Worm (Caenorhabditis elegans): ENCODE data around the gene cpr-5.

Gene cpr-5

ce11 chrV:1158247-1158646 lies 24.4 kb upstream of the cpr-5 start (continued):
- no peak for TF ChIP-seq daf-16 (GFP tag; optimal IDR thresholded peaks at IDR 0.05)
- TF ChIP-seq daf-16 (tag; optimal IDR thresholded peaks at IDR 0.05): no peak
- TF ChIP-seq lim-7 (GFP tag; IDR thresholded peaks at IDR 0.05): peak; percentile 47; the same call in 1 of the 2 replicates

- TF ChIP-seq zfp-2 (tag; optimal IDR thresholded peaks at IDR 0.05) (no peak), nhr-77 (tag; optimal IDR thresholded peaks at IDR 0.05) (peak; percentile 2), ctbp-1 (GFP tag; IDR thresholded peaks at IDR 0.05) (0 out of 2 replicates have a peak, but pooled peaks have one; percentile 7), duxl-1 (tag; optimal IDR thresholded peaks at IDR 0.05; ENCODE audit: poor library complexity) (no peak), T20F7.1 (GFP tag; optimal IDR thresholded peaks at IDR 0.05) (no peak), pha-4 (GFP tag; IDR thresholded peaks at IDR 0.05) (0 out of 2 replicates have a peak, but pooled peaks have one; percentile 11), pha-4 (tag; optimal IDR thresholded peaks at IDR 0.05) (no peak), tra-1 (GFP tag; IDR thresholded peaks at IDR 0.05) (0 out of 2 replicates have a peak, but pooled peaks have one; percentile 10), ztf-7 (tag; optimal IDR thresholded peaks at IDR 0.05) (no peak), jun-1 (tag; optimal IDR thresholded peaks at IDR 0.05) (no peak), hlh-11 (tag; optimal IDR thresholded peaks at IDR 0.05) (no peak), ama-1 (optimal IDR thresholded peaks at IDR 0.05) (peak; percentile 87), aha-1 (tag) (peak; percentile 85), Y48G9A.11 (GFP tag; IDR thresholded peaks at IDR 0.05) (no peak), madf-9 (GFP tag; conservative IDR thresholded peaks at IDR 0.05) (no peak)
These were observed 23.6 kb upstream of the cpr-5 start for ce11 chrV:1157443-1157842.

ce11 chrV:1156431-1156830 lies 22.6 kb upstream of the cpr-5 start:
- peak; percentile 55 for TF ChIP-seq ama-1 (optimal IDR thresholded peaks at IDR 0.05)
- no peak for TF ChIP-seq zag-1 (tag; optimal IDR thresholded peaks at IDR 0.05)
- no peak for TF ChIP-seq mxl-3 (GFP tag; optimal IDR thresholded peaks at IDR 0.05)
- peak; percentile 94 for TF ChIP-seq aha-1 (tag)
- TF ChIP-seq F49E8.2 (tag; optimal IDR thresholded peaks at IDR 0.05; ENCODE audit: borderline replicate concordance): no peak
- no peak for TF ChIP-seq zfp-3 (GFP tag; conservative IDR thresholded peaks at IDR 0.05)
- TF ChIP-seq nhr-77 (tag; optimal IDR thresholded peaks at IDR 0.05): no peak
- no peak for TF ChIP-seq ceh-20 (GFP tag; IDR thresholded peaks at IDR 0.05)
- no peak for TF ChIP-seq nhr-10 (tag; optimal IDR thresholded peaks at IDR 0.05)

ce11 chrV:1155914-1156313 lies 22.1 kb upstream of the cpr-5 start, which contains the start of gene cmd-1:
Gene cmd-1, plus strand, starts transcription at chrV:1156271.
- TF ChIP-seq nhr-76 (tag; optimal IDR thresholded peaks at IDR 0.05): no peak
- TF ChIP-seq nhr-28 (tag; optimal IDR thresholded peaks at IDR 0.05): peak; percentile 74
- TF ChIP-seq daf-16 (GFP tag; optimal IDR thresholded peaks at IDR 0.05): no peak
- TF ChIP-seq daf-16 (tag; optimal IDR thresholded peaks at IDR 0.05): peak; percentile 81
- TF ChIP-seq hlh-11 (tag; optimal IDR thresholded peaks at IDR 0.05): peak; percentile 28
- no peak for TF ChIP-seq nhr-237 (tag; optimal IDR thresholded peaks at IDR 0.05)
- no peak for TF ChIP-seq F37D6.2 (tag; optimal IDR thresholded peaks at IDR 0.05)
- no peak for TF ChIP-seq dpl-1 (GFP tag; optimal IDR thresholded peaks at IDR 0.05)
- TF ChIP-seq madf-5 (GFP tag; IDR thresholded peaks at IDR 0.05): no peak
- no peak for TF ChIP-seq mxl-2 (GFP tag; conservative IDR thresholded peaks at IDR 0.05)
- no peak for TF ChIP-seq ztf-7 (tag; optimal IDR thresholded peaks at IDR 0.05)
- TF ChIP-seq R02D3.7 (tag; optimal IDR thresholded peaks at IDR 0.05): no peak
- no peak for TF ChIP-seq F44E2.7 (GFP tag; IDR thresholded peaks at IDR 0.05)
- TF ChIP-seq hlh-30 (tag; optimal IDR thresholded peaks at IDR 0.05; ENCODE audit: insufficient read depth): no peak
- TF ChIP-seq dmd-6 (GFP tag; IDR thresholded peaks at IDR 0.05): peak; percentile 49
- TF ChIP-seq ama-1 (optimal IDR thresholded peaks at IDR 0.05): no peak
- TF ChIP-seq set-16 (GFP tag; IDR thresholded peaks at IDR 0.05): no peak
- TF ChIP-seq ZK337.2 (GFP tag; IDR thresholded peaks at IDR 0.05): no peak
- peak; percentile 22 for TF ChIP-seq dve-1 (tag; optimal IDR thresholded peaks at IDR 0.05; ENCODE audit: insufficient read depth)
- TF ChIP-seq ceh-28 (tag; optimal IDR thresholded peaks at IDR 0.05): no peak
- TF ChIP-seq nhr-11 (tag; optimal IDR thresholded peaks at IDR 0.05): no peak
- no peak for TF ChIP-seq tra-1 (GFP tag; IDR thresholded peaks at IDR 0.05)
- no peak for TF ChIP-seq daf-8 (GFP tag; IDR thresholded peaks at IDR 0.05)
- peak in 1 of 2 experiments; percentile 31 for TF ChIP-seq lsy-2 (tag; optimal IDR thresholded peaks at IDR 0.05)
- peak; percentile 30; the same call in 1 of the 2 replicates for TF ChIP-seq lin-38 (GFP tag; IDR thresholded peaks at IDR 0.05)
- TF ChIP-seq mdt-29 (GFP tag; IDR thresholded peaks at IDR 0.05): no peak
- TF ChIP-seq fos-1 (tag; optimal IDR thresholded peaks at IDR 0.05): no peak
- TF ChIP-seq arid-1 (GFP tag; conservative IDR thresholded peaks at IDR 0.05): 0 out of 2 replicates have a peak, but pooled peaks have one; percentile 23
- peak; percentile 36 for TF ChIP-seq pqm-1 (tag; optimal IDR thresholded peaks at IDR 0.05)
